Worm (Caenorhabditis elegans) whole organism, L1 larva: ENCODE measurements around the gene str-64.

Experiments
- elt-2 ChIP-seq: sonication (generic microtip); optimal IDR thresholded peaks from 2 replicates; lab custom pipeline; 2016; ENCODE audit warnings: missing genetic modification characterization, mild to moderate bottlenecking, inconsistent platforms, missing compliant biosample characterization, missing genetic modification reagents
- nhr-77 ChIP-seq: fragments of 150-350 bp; optimal IDR thresholded peaks from 2 replicates; lab custom pipeline; 2014; ENCODE audit warnings: missing biosample characterization, missing genetic modification characterization

- TF ChIP-seq nhr-77 (tag; lab: Kevin White, UChicago) (no peak), elt-2 (tag; lab: Kevin White, UChicago) (no peak)
Measured at ce11 chrV:3316108-3316507, 33.1 kb downstream of the str-64 start, which contains the start of gene F35F10.1.
